Fruit fly (Drosophila melanogaster) whole organism, prepupa: ENCODE results near the gene EMC5.

ENCODE experiments used
- Blimp-1 ChIP-seq: fragments of 200-800 bp; sonication (Bioruptor generic); optimal IDR thresholded peaks from 3 replicates; lab custom pipeline; 2017; ENCODE audit warnings: missing biosample characterization, missing genetic modification characterization, mild to moderate bottlenecking, moderate library complexity, missing genetic modification reagents
- CG10669 ChIP-seq: fragments of 200-800 bp; sonication (Bioruptor generic); optimal IDR thresholded peaks from 3 replicates; lab custom pipeline; 2018; ENCODE audit warnings: missing biosample characterization, mild to moderate bottlenecking, missing genetic modification characterization, moderate library complexity
- CG11294 ChIP-seq: fragments of 200-800 bp; sonication (Bioruptor generic); IDR thresholded peaks from 2 replicates; pipeline ENCODE4 v1.3.6; 2022; ENCODE audit warnings: missing biosample characterization, missing genetic modification characterization
- CG11762 ChIP-seq: fragments of 200-800 bp; sonication (Bioruptor generic); optimal IDR thresholded peaks from 3 replicates; lab custom pipeline; 2016; ENCODE audit warnings: missing biosample characterization, missing genetic modification characterization; ENCODE audit not compliant: insufficient read depth
- CG11902 ChIP-seq: fragments of 200-800 bp; sonication (Bioruptor generic); optimal IDR thresholded peaks from 3 replicates; lab custom pipeline; 2016; ENCODE audit warnings: missing biosample characterization, missing genetic modification characterization
- CG15336 ChIP-seq: fragments of 200-800 bp; sonication (Bioruptor generic); IDR thresholded peaks from 2 replicates; pipeline ENCODE4 v1.3.6; 2022; ENCODE audit warnings: missing biosample characterization, missing genetic modification characterization
- CG31627 ChIP-seq: fragments of 200-800 bp; sonication (Bioruptor generic); optimal IDR thresholded peaks from 3 replicates; lab custom pipeline; 2016; ENCODE audit warnings: missing biosample characterization, missing genetic modification characterization
- CG32006 ChIP-seq: fragments of 200-800 bp; sonication (Bioruptor generic); optimal IDR thresholded peaks from 3 replicates; lab custom pipeline; 2017; ENCODE audit warnings: missing biosample characterization, mild to moderate bottlenecking, missing genetic modification characterization
- CG34406 ChIP-seq: fragments of 200-800 bp; sonication (Bioruptor generic); optimal IDR thresholded peaks from 3 replicates; lab custom pipeline; 2016; ENCODE audit warnings: missing biosample characterization, missing genetic modification characterization
- CG3919 ChIP-seq: fragments of 200-800 bp; sonication (Bioruptor generic); optimal IDR thresholded peaks from 3 replicates; lab custom pipeline; 2016; ENCODE audit warnings: missing biosample characterization, missing genetic modification characterization
- CG6163 ChIP-seq: fragments of 200-800 bp; sonication (Bioruptor generic); IDR thresholded peaks from 3 replicates; pipeline ENCODE4 v1.3.6; 2022; ENCODE audit warnings: missing biosample characterization, missing genetic modification characterization
- CG6276 ChIP-seq: fragments of 200-800 bp; sonication (Bioruptor generic); optimal IDR thresholded peaks from 2 replicates; lab custom pipeline; 2017; ENCODE audit warnings: missing biosample characterization, mild to moderate bottlenecking, missing genetic modification characterization
- CG6792 ChIP-seq: fragments of 200-800 bp; sonication (Bioruptor generic); optimal IDR thresholded peaks from 3 replicates; lab custom pipeline; 2016; ENCODE audit warnings: missing biosample characterization, missing genetic modification characterization
- CG6808 ChIP-seq: fragments of 200-800 bp; sonication (Bioruptor generic); optimal IDR thresholded peaks from 3 replicates; lab custom pipeline; 2017; ENCODE audit warnings: missing biosample characterization, missing genetic modification characterization, mild to moderate bottlenecking, moderate library complexity, missing genetic modification reagents
- CG7368 ChIP-seq: fragments of 200-800 bp; sonication (Bioruptor generic); optimal IDR thresholded peaks from 3 replicates; lab custom pipeline; 2016; ENCODE audit warnings: missing biosample characterization, missing genetic modification characterization
- CG8119 ChIP-seq: fragments of 200-800 bp; sonication (Bioruptor generic); IDR thresholded peaks from 3 replicates; pipeline ENCODE4 v1.3.6; 2022; ENCODE audit warnings: missing biosample characterization, missing genetic modification characterization
- CG8319 ChIP-seq: fragments of 200-800 bp; sonication (Bioruptor generic); optimal IDR thresholded peaks from 3 replicates; lab custom pipeline; 2016; ENCODE audit warnings: missing biosample characterization, missing genetic modification characterization
- CG8632 ChIP-seq: fragments of 200-800 bp; sonication (Bioruptor generic); optimal IDR thresholded peaks from 3 replicates; lab custom pipeline; 2016; ENCODE audit warnings: missing biosample characterization, missing genetic modification characterization
- CG9139 ChIP-seq: fragments of 200-800 bp; sonication (Bioruptor generic); optimal IDR thresholded peaks from 3 replicates; lab custom pipeline; 2017; ENCODE audit warnings: missing biosample characterization, mild to moderate bottlenecking, missing genetic modification characterization
- Eip78C ChIP-seq: fragments of 200-800 bp; sonication (Bioruptor generic); peaks from one replicate; lab custom pipeline; 2016; ENCODE audit warnings: missing biosample characterization, missing genetic modification characterization
- Eip93F ChIP-seq: fragments of 200-800 bp; sonication (Bioruptor generic); optimal IDR thresholded peaks from 2 replicates; lab custom pipeline; 2016; ENCODE audit warnings: missing biosample characterization, mild to moderate bottlenecking, missing genetic modification characterization
- Ets21C ChIP-seq: fragments of 200-800 bp; sonication (Bioruptor generic); optimal IDR thresholded peaks from 3 replicates; lab custom pipeline; 2016; ENCODE audit warnings: missing biosample characterization, missing genetic modification characterization
- Ets96B ChIP-seq: fragments of 200-800 bp; optimal IDR thresholded peaks from 2 replicates; lab custom pipeline; 2019; ENCODE audit warnings: missing biosample characterization, mild to moderate bottlenecking, missing genetic modification characterization, moderate library complexity
- Gug ChIP-seq: fragments of 200-800 bp; sonication (Bioruptor generic); IDR thresholded peaks from 2 replicates; pipeline ENCODE4 v1.3.6; 2022; ENCODE audit warnings: missing biosample characterization, missing genetic modification characterization
- Hr39 ChIP-seq: fragments of 200-800 bp; sonication (Bioruptor generic); optimal IDR thresholded peaks from 2 replicates; lab custom pipeline; 2016; ENCODE audit warnings: missing biosample characterization, missing genetic modification characterization
- Hr4 ChIP-seq: fragments of 200-800 bp; sonication (Bioruptor generic); optimal IDR thresholded peaks from 3 replicates; lab custom pipeline; 2016; ENCODE audit warnings: missing biosample characterization, missing genetic modification characterization
- Lpt ChIP-seq: fragments of 200-800 bp; sonication (Bioruptor generic); optimal IDR thresholded peaks from 3 replicates; lab custom pipeline; 2016; ENCODE audit warnings: missing biosample characterization, missing genetic modification characterization
- OdsH ChIP-seq: fragments of 200-800 bp; sonication (Bioruptor generic); optimal IDR thresholded peaks from 3 replicates; lab custom pipeline; 2016; ENCODE audit warnings: missing biosample characterization, missing genetic modification characterization
- Sox102F ChIP-seq: fragments of 200-800 bp; sonication (Bioruptor generic); optimal IDR thresholded peaks from 2 replicates; lab custom pipeline; 2016; ENCODE audit warnings: missing biosample characterization, mild to moderate bottlenecking, missing genetic modification characterization
- Sox14 ChIP-seq: fragments of 200-800 bp; sonication (Bioruptor generic); optimal IDR thresholded peaks from 3 replicates; lab custom pipeline; 2016; ENCODE audit warnings: missing biosample characterization, missing genetic modification characterization
- Sox15 ChIP-seq: fragments of 200-800 bp; sonication (Bioruptor generic); optimal IDR thresholded peaks from 3 replicates; lab custom pipeline; 2016; ENCODE audit warnings: missing biosample characterization, missing genetic modification characterization
- achi ChIP-seq: fragments of 200-800 bp; sonication (Bioruptor generic); optimal IDR thresholded peaks from 3 replicates; lab custom pipeline; 2016; ENCODE audit warnings: missing biosample characterization, missing genetic modification characterization
- acj6 ChIP-seq: fragments of 200-800 bp; sonication (Bioruptor generic); optimal IDR thresholded peaks from 3 replicates; lab custom pipeline; 2016; ENCODE audit warnings: missing biosample characterization, missing genetic modification characterization
- cyc ChIP-seq: fragments of 200-800 bp; sonication (Bioruptor generic); optimal IDR thresholded peaks from 3 replicates; lab custom pipeline; 2016; ENCODE audit warnings: missing biosample characterization, missing genetic modification characterization
- eg ChIP-seq: fragments of 200-800 bp; sonication (Bioruptor generic); IDR thresholded peaks from 3 replicates; pipeline ENCODE4 v1.3.6; 2022; ENCODE audit warnings: missing biosample characterization, missing genetic modification characterization
- esn ChIP-seq: fragments of 200-800 bp; sonication (Bioruptor generic); optimal IDR thresholded peaks from 2 replicates; lab custom pipeline; 2016; ENCODE audit warnings: missing biosample characterization, mild to moderate bottlenecking, missing genetic modification characterization, moderate library complexity
- fd59A ChIP-seq: fragments of 200-800 bp; sonication (Bioruptor generic); optimal IDR thresholded peaks from 2 replicates; lab custom pipeline; 2017; ENCODE audit warnings: missing biosample characterization, mild to moderate bottlenecking, missing genetic modification characterization, missing genetic modification reagents
- fkh ChIP-seq: fragments of 200-800 bp; sonication (Bioruptor generic); optimal IDR thresholded peaks from 3 replicates; lab custom pipeline; 2017; ENCODE audit warnings: missing biosample characterization, mild to moderate bottlenecking, missing genetic modification characterization, moderate library complexity
- lz ChIP-seq: fragments of 200-800 bp; sonication (Bioruptor generic); optimal IDR thresholded peaks from 3 replicates; lab custom pipeline; 2016; ENCODE audit warnings: missing biosample characterization, missing genetic modification characterization
- net ChIP-seq: fragments of 200-800 bp; sonication (Bioruptor generic); optimal IDR thresholded peaks from 3 replicates; lab custom pipeline; 2016; ENCODE audit warnings: missing biosample characterization, missing genetic modification characterization
- pdm3 ChIP-seq: fragments of 200-800 bp; sonication (Bioruptor generic); optimal IDR thresholded peaks from 3 replicates; lab custom pipeline; 2016; ENCODE audit warnings: missing biosample characterization, missing genetic modification characterization
- spab ChIP-seq: fragments of 200-800 bp; sonication (Bioruptor generic); optimal IDR thresholded peaks from 2 replicates; lab custom pipeline; 2017; ENCODE audit warnings: missing biosample characterization, mild to moderate bottlenecking, missing genetic modification characterization, missing genetic modification reagents
- ss ChIP-seq, 2 experiments: fragments of 200-800 bp; sonication (Bioruptor generic); optimal IDR thresholded peaks; 2 replicates in 1 of 2; 3 replicates in 1 of 2; lab custom pipeline; 2017 to 2018; ENCODE audit warnings: mild to moderate bottlenecking in 2 of 2, missing biosample characterization in 2 of 2, missing genetic modification characterization in 2 of 2, moderate library complexity in 1 of 2
- svp ChIP-seq: fragments of 200-800 bp; sonication (Bioruptor generic); peaks from one replicate; lab custom pipeline; 2016; ENCODE audit warnings: missing biosample characterization, missing genetic modification characterization
- topi ChIP-seq: fragments of 200-800 bp; sonication (Bioruptor generic); optimal IDR thresholded peaks from 3 replicates; lab custom pipeline; 2016; ENCODE audit warnings: missing biosample characterization, missing genetic modification characterization
- vri ChIP-seq: fragments of 200-800 bp; sonication (Bioruptor generic); optimal IDR thresholded peaks from 3 replicates; lab custom pipeline; 2016; ENCODE audit warnings: missing biosample characterization, mild to moderate bottlenecking, missing genetic modification characterization

Gene EMC5

dm6 chr2L:18984158-18984557 is 3.3 kb upstream of the EMC5 start:
- TF ChIP-seq fkh (GFP tag; lab: Kevin White, UChicago) (peak; percentile 17), CG6163 (GFP tag; lab: Robert Waterston, UW) (0 out of 3 replicates have a peak, but pooled peaks have one; percentile 30), CG8319 (GFP tag; lab: Kevin White, UChicago) (no peak), Eip78C (peak; percentile 26), CG6792 (GFP tag; lab: Kevin White, UChicago) (no peak), ss (GFP tag; optimal IDR thresholded peaks at IDR 0.05; lab: Kevin White, UChicago) (peak; percentile 20 to 71), svp (GFP tag; lab: Kevin White, UChicago) (peak; percentile 88)

DNA sequence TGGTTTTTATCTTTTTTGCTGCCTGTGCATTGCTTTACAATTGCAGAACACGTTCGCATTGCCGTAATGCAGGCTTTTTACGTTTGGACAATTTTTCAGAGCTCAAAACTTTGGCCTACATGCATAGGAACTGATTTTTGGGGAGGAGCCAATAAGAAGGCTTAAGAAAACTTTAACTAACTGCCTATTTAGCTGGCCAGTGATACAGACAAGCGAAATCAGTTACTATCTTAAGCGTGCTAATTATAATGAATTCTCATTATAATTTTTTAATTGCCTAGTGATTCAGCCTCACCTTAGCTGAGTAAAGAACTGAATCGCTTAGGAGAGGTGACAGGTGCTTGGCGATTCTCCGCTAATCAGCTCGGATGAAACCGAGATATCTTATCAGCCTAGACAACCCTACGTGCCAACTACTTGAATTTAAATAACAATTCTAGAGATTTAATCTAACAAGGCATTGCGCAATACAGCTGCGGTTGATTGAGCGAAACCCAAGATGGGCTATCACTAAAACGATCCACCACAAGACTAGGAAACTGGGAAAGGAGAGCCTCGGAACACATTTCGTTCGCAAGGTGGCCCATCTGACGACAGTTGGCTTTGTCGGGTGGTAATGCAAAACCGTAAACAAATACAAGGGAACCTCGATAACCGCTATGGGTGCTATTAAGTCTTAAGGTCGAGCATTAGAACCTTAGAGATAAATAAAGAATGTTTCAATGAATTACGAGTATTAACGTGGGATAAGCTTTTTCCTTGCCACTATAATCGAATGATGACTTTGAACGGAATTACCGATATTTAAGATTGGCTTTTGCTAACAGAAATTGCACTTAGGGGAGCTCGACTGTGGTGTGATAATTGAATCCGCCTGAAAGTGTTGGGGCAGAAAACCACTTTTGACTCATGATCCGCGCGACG is 2.0 kb upstream of the EMC5 start:
- TF ChIP-seq Eip93F (GFP tag; lab: Kevin White, UChicago) (no peak), CG6792 (GFP tag; lab: Kevin White, UChicago) (peak; percentile 1), CG8119 (GFP tag; lab: Robert Waterston, UW) (peak; percentile 26; the same call in 1 of the 3 replicates), net (no peak), fd59A (GFP tag; lab: Kevin White, UChicago) (no peak), svp (GFP tag; lab: Kevin White, UChicago) (no peak), CG11902 (no peak), esn (GFP tag; lab: Kevin White, UChicago) (peak; percentile 42), CG31627 (peak; percentile 49), CG34406 (GFP tag; lab: Kevin White, UChicago) (no peak), achi (GFP tag; lab: Kevin White, UChicago) (peak; percentile 21), CG6276 (GFP tag; lab: Kevin White, UChicago) (no peak), Sox102F (GFP tag; lab: Kevin White, UChicago) (no peak), Ets96B (tag; lab: Kevin White, UChicago) (no peak), CG10669 (GFP tag; lab: Kevin White, UChicago) (no peak), CG6808 (GFP tag; lab: Kevin White, UChicago) (no peak), topi (GFP tag; lab: Kevin White, UChicago) (peak; percentile 5), CG9139 (GFP tag; lab: Kevin White, UChicago) (no peak), CG15336 (0 out of 2 replicates have a peak, but pooled peaks have one; percentile 36), acj6 (GFP tag; lab: Kevin White, UChicago) (peak; percentile 3), vri (GFP tag; lab: Kevin White, UChicago) (peak; percentile 22), Ets21C (GFP tag; lab: Kevin White, UChicago) (no peak), Sox15 (no peak), CG11762 (no peak), Gug (no peak), Hr39 (GFP tag; lab: Kevin White, UChicago) (peak; percentile 35), Blimp-1 (GFP tag; lab: Kevin White, UChicago) (no peak), Hr4 (GFP tag; lab: Kevin White, UChicago) (peak; percentile 35), CG11294 (GFP tag; lab: Robert Waterston, UW) (no peak), Eip78C (peak; percentile 67), CG3919 (GFP tag; lab: Kevin White, UChicago) (no peak), OdsH (peak; percentile 1), CG32006 (GFP tag; lab: Kevin White, UChicago) (peak; percentile 42), spab (no peak), CG8632 (no peak), CG7368 (GFP tag; lab: Kevin White, UChicago) (no peak), eg (no peak), Lpt (GFP tag; lab: Kevin White, UChicago) (no peak), cyc (GFP tag; lab: Kevin White, UChicago) (peak; percentile 11), ss (GFP tag; optimal IDR thresholded peaks at IDR 0.05; lab: Kevin White, UChicago) (no peak), Sox14 (peak; percentile 17), pdm3 (GFP tag; lab: Kevin White, UChicago) (no peak), lz (GFP tag; lab: Kevin White, UChicago) (no peak)
- TF ChIP-seq, all 60 proteins: peak for 16
